ENCODE assay signal across 4 fruit fly cellular contexts in the genomic region with DNA sequence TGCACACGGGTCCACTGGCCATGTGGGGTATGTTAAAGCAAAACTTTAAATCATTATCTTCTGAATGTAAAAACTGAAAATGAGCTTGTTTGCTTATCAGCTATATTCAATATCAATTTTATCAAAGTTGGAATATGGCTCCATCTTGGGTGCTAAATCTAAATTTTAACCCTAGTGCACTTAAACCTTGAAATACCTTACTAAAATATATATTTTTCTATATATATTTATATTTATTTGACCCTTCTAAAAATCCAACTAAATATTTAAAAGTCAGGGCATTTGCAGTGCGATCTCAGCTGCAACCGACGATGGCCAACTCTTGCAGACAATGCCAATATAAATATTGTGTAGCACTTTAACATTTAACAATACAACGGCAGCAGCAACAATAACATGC.
TF ChIP-seq lines count a peak whose summit lies in the region.

No protein-coding gene starts in this region.

- TF ChIP-seq CTCF in whole organism, embryonic (GFP tag; optimal IDR thresholded peaks at IDR 0.05; lab: Kevin White, UChicago), result no peak

TF ChIP-seq in whole organism, embryonic, 481 proteins besides CTCF, POLR2A, EP300 and RAD21:
- TF ChIP-seq D19A (tag; optimal IDR thresholded peaks at IDR 0.05; lab: Kevin White, UChicago) (peak; percentile 72), GATAe (GFP tag; conservative IDR thresholded peaks at IDR 0.05; lab: Robert Waterston, UW) (no peak), CG6791 (GFP tag; IDR thresholded peaks at IDR 0.05; lab: Robert Waterston, UW; ENCODE audit: partially characterized antibody) (no peak)

TF ChIP-seq in whole organism, prepupa, 60 proteins besides CTCF, POLR2A, EP300 and RAD21:
- TF ChIP-seq svp (GFP tag; lab: Kevin White, UChicago) (peak; percentile 28), dsx (GFP tag; optimal IDR thresholded peaks at IDR 0.05; lab: Kevin White, UChicago; ENCODE audit: poor library complexity, severe bottlenecking) (no peak), CG34406 (GFP tag; optimal IDR thresholded peaks at IDR 0.05; lab: Kevin White, UChicago) (no peak), Smox (GFP tag; optimal IDR thresholded peaks at IDR 0.05; lab: Kevin White, UChicago) (no peak), CG32006 (GFP tag; optimal IDR thresholded peaks at IDR 0.05; lab: Kevin White, UChicago) (peak; percentile 38), cyc (GFP tag; optimal IDR thresholded peaks at IDR 0.05; lab: Kevin White, UChicago) (no peak), acj6 (GFP tag; optimal IDR thresholded peaks at IDR 0.05; lab: Kevin White, UChicago) (no peak), CG6163 (GFP tag; IDR thresholded peaks at IDR 0.05; lab: Robert Waterston, UW) (no peak), fkh (GFP tag; optimal IDR thresholded peaks at IDR 0.05; lab: Kevin White, UChicago) (no peak), Eip78C (GFP tag; lab: Kevin White, UChicago) (peak; percentile 76), Hr38 (GFP tag; optimal IDR thresholded peaks at IDR 0.05; lab: Kevin White, UChicago) (no peak), CG10669 (GFP tag; optimal IDR thresholded peaks at IDR 0.05; lab: Kevin White, UChicago) (no peak), OdsH (GFP tag; optimal IDR thresholded peaks at IDR 0.05; lab: Kevin White, UChicago) (no peak), Ets96B (tag; optimal IDR thresholded peaks at IDR 0.05; lab: Kevin White, UChicago) (peak; percentile 11), spab (GFP tag; optimal IDR thresholded peaks at IDR 0.05; lab: Kevin White, UChicago) (no peak), CG8119 (GFP tag; IDR thresholded peaks at IDR 0.05; lab: Robert Waterston, UW) (0 out of 3 replicates have a peak, but pooled peaks have one; percentile 19), CG10631 (GFP tag; optimal IDR thresholded peaks at IDR 0.05; lab: Kevin White, UChicago) (peak; percentile 7), ss (GFP tag; optimal IDR thresholded peaks at IDR 0.05; lab: Kevin White, UChicago) (peak in 1 of 2 experiments; percentile 29), lz (GFP tag; optimal IDR thresholded peaks at IDR 0.05; lab: Kevin White, UChicago) (no peak), CG3032 (tag; optimal IDR thresholded peaks at IDR 0.05; lab: Kevin White, UChicago) (peak; percentile 18), CG4318 (GFP tag; optimal IDR thresholded peaks at IDR 0.05; lab: Kevin White, UChicago) (peak; percentile 11)
TF ChIP-seq in whole organism, prepupa: peak in this region for 9.

TF ChIP-seq in whole organism, pupa, 21 proteins besides CTCF, POLR2A, EP300 and RAD21:
- TF ChIP-seq CG4496 (GFP tag; IDR thresholded peaks at IDR 0.05; lab: Robert Waterston, UW) (no peak), CG34367 (tag; optimal IDR thresholded peaks at IDR 0.05; lab: Kevin White, UChicago) (no peak), rn (GFP tag; IDR thresholded peaks at IDR 0.05; lab: Robert Waterston, UW) (no peak), Pif1A (GFP tag; optimal IDR thresholded peaks at IDR 0.05; lab: Kevin White, UChicago) (no peak), CG17806 (tag; optimal IDR thresholded peaks at IDR 0.05; lab: Kevin White, UChicago) (peak; percentile 2), CG12605 (GFP tag; IDR thresholded peaks at IDR 0.05; lab: Robert Waterston, UW) (no peak), fd96Ca (GFP tag; IDR thresholded peaks at IDR 0.05; lab: Robert Waterston, UW) (no peak), EcR (GFP tag; optimal IDR thresholded peaks at IDR 0.05; lab: Kevin White, UChicago) (no peak), CG13204 (GFP tag; optimal IDR thresholded peaks at IDR 0.05; lab: Kevin White, UChicago) (no peak), CG14655 (GFP tag; optimal IDR thresholded peaks at IDR 0.05; lab: Kevin White, UChicago) (peak; percentile 42), CG10348 (GFP tag; IDR thresholded peaks at IDR 0.05; lab: Robert Waterston, UW) (no peak), CG8301 (tag; optimal IDR thresholded peaks at IDR 0.05; lab: Kevin White, UChicago) (no peak), Pif1B (GFP tag; optimal IDR thresholded peaks at IDR 0.05; lab: Kevin White, UChicago) (no peak), D1 (tag; optimal IDR thresholded peaks at IDR 0.05; lab: Kevin White, UChicago) (no peak), Snoo (tag; optimal IDR thresholded peaks at IDR 0.05; lab: Kevin White, UChicago) (no peak), CG8159 (tag; optimal IDR thresholded peaks at IDR 0.05; lab: Kevin White, UChicago) (peak; percentile 53), gl (tag; optimal IDR thresholded peaks at IDR 0.05; lab: Kevin White, UChicago) (no peak), CG15710 (tag; optimal IDR thresholded peaks at IDR 0.05; lab: Kevin White, UChicago) (peak; percentile 29), Ets98B (GFP tag; IDR thresholded peaks at IDR 0.05; lab: Robert Waterston, UW) (no peak), CG9948 (tag; optimal IDR thresholded peaks at IDR 0.05; lab: Kevin White, UChicago) (peak; percentile 27), CG32121 (GFP tag; IDR thresholded peaks at IDR 0.05; lab: Robert Waterston, UW) (no peak)

TF ChIP-seq in whole organism, wandering third instar larva, 38 proteins besides CTCF, POLR2A, EP300 and RAD21:
- TF ChIP-seq HLH106 (tag; optimal IDR thresholded peaks at IDR 0.05; lab: Kevin White, UChicago) (peak; percentile 4), Jra (GFP tag; optimal IDR thresholded peaks at IDR 0.05; lab: Kevin White, UChicago) (no peak)
